Fruit fly (Drosophila melanogaster) whole organism, pupa: ENCODE measurements around the gene TrpRS.

ENCODE experiments used
- CG14655 ChIP-seq: fragments of 200-800 bp; sonication (Bioruptor generic); optimal IDR thresholded peaks from 3 replicates; lab custom pipeline; 2017; ENCODE audit warnings: mild to moderate bottlenecking, missing biosample characterization, missing genetic modification reagents, missing genetic modification characterization
- CG15710 ChIP-seq: fragments of 200-800 bp; sonication (Bioruptor generic); optimal IDR thresholded peaks from 2 replicates; lab custom pipeline; 2018; ENCODE audit warnings: missing biosample characterization, mild to moderate bottlenecking, missing genetic modification characterization, moderate library complexity
- CG17806 ChIP-seq: fragments of 200-800 bp; sonication (Bioruptor generic); optimal IDR thresholded peaks from 2 replicates; lab custom pipeline; 2018; ENCODE audit warnings: missing biosample characterization, mild to moderate bottlenecking, missing genetic modification characterization, moderate library complexity
- CG34367 ChIP-seq: fragments of 200-800 bp; sonication (Bioruptor generic); optimal IDR thresholded peaks from 2 replicates; lab custom pipeline; 2018; ENCODE audit warnings: missing biosample characterization, mild to moderate bottlenecking, missing genetic modification characterization
- CG4496 ChIP-seq: fragments of 200-800 bp; sonication (Bioruptor generic); IDR thresholded peaks from 3 replicates; pipeline ENCODE4 v1.3.6; 2022; ENCODE audit warnings: missing biosample characterization, missing genetic modification characterization
- Ets98B ChIP-seq: fragments of 200-800 bp; sonication (Bioruptor generic); IDR thresholded peaks from 2 replicates; pipeline ENCODE4 v1.3.6; 2022; ENCODE audit warnings: missing biosample characterization, missing genetic modification characterization

DNA sequence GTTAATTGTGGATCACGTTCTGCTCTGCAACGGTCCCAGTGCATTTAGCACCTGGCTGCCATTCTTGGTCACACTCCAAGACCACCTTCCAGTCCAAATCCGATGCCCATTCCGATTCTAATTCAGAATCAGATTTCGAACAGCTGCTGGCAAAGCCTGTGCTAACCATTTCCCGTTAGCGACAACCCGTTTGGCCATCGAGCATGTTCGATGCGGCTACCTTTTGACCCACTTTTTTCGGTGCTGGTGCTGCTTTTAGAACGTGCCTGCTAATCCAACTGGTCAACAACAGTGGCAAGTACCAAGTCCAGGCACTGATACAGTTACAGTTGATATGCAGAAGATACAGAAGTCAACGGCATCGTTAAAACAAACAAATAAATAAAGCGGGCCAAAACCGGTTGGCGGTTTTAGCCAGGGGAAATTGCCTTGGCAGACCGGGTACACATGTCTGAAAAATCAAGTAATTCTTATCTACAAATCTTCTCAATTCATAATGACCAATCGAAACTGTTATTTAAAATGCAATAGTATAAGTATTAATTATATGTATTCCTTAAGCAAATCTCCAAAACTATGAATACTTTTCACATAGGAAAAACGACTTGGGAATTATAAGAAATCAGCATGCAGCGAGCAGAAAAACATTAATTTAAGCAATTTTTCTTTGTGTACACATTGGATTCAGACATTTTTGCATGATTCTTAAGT is 17.5 kb downstream of the TrpRS start:
- TF ChIP-seq CG14655 (GFP tag; lab: Kevin White, UChicago) (peak; percentile 58), CG15710 (tag; lab: Kevin White, UChicago) (peak; percentile 38), Ets98B (GFP tag; lab: Robert Waterston, UW) (no peak), CG4496 (GFP tag; lab: Robert Waterston, UW) (no peak), CG17806 (tag; lab: Kevin White, UChicago) (peak; percentile 11), CG34367 (tag; lab: Kevin White, UChicago) (no peak)
